Worm (Caenorhabditis elegans) whole organism, L3 larva: ENCODE measurements around the gene fah-1.

Experiments used
- ZK546.5 ChIP-seq: sonication (generic microtip); optimal IDR thresholded peaks from 2 replicates; lab custom pipeline; 2017; ENCODE audit warnings: missing biosample characterization, missing genetic modification characterization
- aly-2 ChIP-seq: fragments of 150-350 bp; optimal IDR thresholded peaks from 2 replicates; lab custom pipeline; 2014; ENCODE audit warnings: missing biosample characterization, missing genetic modification characterization
- ceh-16 ChIP-seq: sonication (generic microtip); optimal IDR thresholded peaks from 2 replicates; lab custom pipeline; 2017; ENCODE audit warnings: missing biosample characterization, missing genetic modification characterization
- ceh-28 ChIP-seq: fragments of 150-350 bp; optimal IDR thresholded peaks from 2 replicates; lab custom pipeline; 2014; ENCODE audit warnings: missing biosample characterization, missing genetic modification reagents, missing genetic modification characterization
- ceh-82 ChIP-seq: fragments of 150-350 bp; optimal IDR thresholded peaks from 2 replicates; lab custom pipeline; 2014; ENCODE audit warnings: missing biosample characterization, missing genetic modification characterization
- ceh-9 ChIP-seq: sonication (generic microtip); optimal IDR thresholded peaks from 2 replicates; lab custom pipeline; 2018; ENCODE audit warnings: missing biosample characterization, missing genetic modification characterization
- daf-12 ChIP-seq: fragments of 150-350 bp; optimal IDR thresholded peaks from 2 replicates; lab custom pipeline; 2014; ENCODE audit warnings: missing biosample characterization, missing genetic modification reagents, missing genetic modification characterization
- egl-27 ChIP-seq: sonication (generic microtip); optimal IDR thresholded peaks from 4 replicates; lab custom pipeline; 2017; ENCODE audit warnings: missing biosample characterization, missing genetic modification reagents, missing genetic modification characterization
- egl-5 ChIP-seq: fragments of 150-350 bp; optimal IDR thresholded peaks from 2 replicates; lab custom pipeline; 2017; ENCODE audit warnings: missing biosample characterization, missing genetic modification reagents, missing genetic modification characterization, inconsistent platforms
- elt-1 ChIP-seq: fragments of 150-350 bp; optimal IDR thresholded peaks from 2 replicates; lab custom pipeline; 2014; ENCODE audit warnings: missing biosample characterization, missing genetic modification characterization
- elt-2 ChIP-seq: sonication (generic microtip); optimal IDR thresholded peaks from 2 replicates; lab custom pipeline; 2016; ENCODE audit warnings: missing genetic modification reagents, mild to moderate bottlenecking, missing genetic modification characterization, missing compliant biosample characterization
- elt-3 ChIP-seq, 3 experiments: fragments of 150-350 bp in 1 of 3; sonication (generic microtip) in 2 of 3; optimal IDR thresholded peaks; 2 replicates in 2 of 3; 4 replicates in 1 of 3; lab custom pipeline; 2014 to 2017; ENCODE audit warnings: missing biosample characterization in 3 of 3, missing genetic modification characterization in 3 of 3
- eor-1 ChIP-seq, 2 experiments: fragments of 150-350 bp; optimal IDR thresholded peaks; 2 replicates each; lab custom pipeline; 2014 to 2018; ENCODE audit warnings: missing biosample characterization in 2 of 2, missing genetic modification characterization in 2 of 2
- fkh-10 ChIP-seq: sonication (generic microtip); optimal IDR thresholded peaks from 2 replicates; lab custom pipeline; 2017; ENCODE audit warnings: missing biosample characterization, missing genetic modification reagents, missing genetic modification characterization
- fkh-2 ChIP-seq: fragments of 150-350 bp; optimal IDR thresholded peaks from 2 replicates; lab custom pipeline; 2014; ENCODE audit warnings: missing biosample characterization, missing genetic modification reagents, missing genetic modification characterization
- hmg-11 ChIP-seq: sonication (generic microtip); optimal IDR thresholded peaks from 2 replicates; lab custom pipeline; 2016; ENCODE audit warnings: missing genetic modification characterization, missing compliant biosample characterization
- lin-15B ChIP-seq: fragments of 150-350 bp; optimal IDR thresholded peaks from 2 replicates; lab custom pipeline; 2014; ENCODE audit warnings: missing biosample characterization, missing genetic modification characterization
- lsy-12 ChIP-seq: sonication (generic microtip); optimal IDR thresholded peaks from 2 replicates; lab custom pipeline; 2016; ENCODE audit warnings: mild to moderate bottlenecking, missing genetic modification characterization, missing compliant biosample characterization
- mdl-1 ChIP-seq: fragments of 150-350 bp; optimal IDR thresholded peaks from 2 replicates; lab custom pipeline; 2014; ENCODE audit warnings: missing biosample characterization, missing genetic modification characterization
- mml-1 ChIP-seq: fragments of 150-350 bp; sonication (generic microtip); optimal IDR thresholded peaks from 3 replicates; lab custom pipeline; 2014; ENCODE audit warnings: missing biosample characterization, missing genetic modification characterization
- nhr-11 ChIP-seq: fragments of 150-350 bp; optimal IDR thresholded peaks from 2 replicates; lab custom pipeline; 2014; ENCODE audit warnings: missing biosample characterization, missing genetic modification characterization
- nhr-12 ChIP-seq: fragments of 150-350 bp; optimal IDR thresholded peaks from 2 replicates; lab custom pipeline; 2014; ENCODE audit warnings: missing biosample characterization, missing genetic modification characterization
- nhr-25 ChIP-seq: sonication (generic microtip); optimal IDR thresholded peaks from 2 replicates; lab custom pipeline; 2017; ENCODE audit warnings: missing biosample characterization, missing genetic modification characterization
- nhr-28 ChIP-seq: fragments of 150-350 bp; optimal IDR thresholded peaks from 2 replicates; lab custom pipeline; 2014; ENCODE audit warnings: missing biosample characterization, missing genetic modification characterization
- nhr-67 ChIP-seq: fragments of 150-350 bp; optimal IDR thresholded peaks from 2 replicates; lab custom pipeline; 2014; ENCODE audit warnings: missing biosample characterization, missing genetic modification characterization
- pha-4 ChIP-seq: fragments of 150-350 bp; optimal IDR thresholded peaks from 2 replicates; lab custom pipeline; 2014; ENCODE audit warnings: missing biosample characterization, missing genetic modification reagents, missing genetic modification characterization
- pqm-1 ChIP-seq: fragments of 150-350 bp; optimal IDR thresholded peaks from 2 replicates; lab custom pipeline; 2017; ENCODE audit warnings: missing biosample characterization, missing genetic modification characterization, inconsistent platforms
- sea-2 ChIP-seq: fragments of 150-350 bp; sonication (generic microtip); optimal IDR thresholded peaks from 4 replicates; lab custom pipeline; 2014; ENCODE audit warnings: missing biosample characterization, missing genetic modification reagents, missing genetic modification characterization
- snpc-4 ChIP-seq: fragments of 150-350 bp; optimal IDR thresholded peaks from 2 replicates; lab custom pipeline; 2014; ENCODE audit warnings: missing biosample characterization, missing genetic modification characterization
- tbx-2 ChIP-seq: sonication (generic microtip); optimal IDR thresholded peaks from 2 replicates; lab custom pipeline; 2016; ENCODE audit warnings: mild to moderate bottlenecking, missing genetic modification characterization, missing compliant biosample characterization
- unc-39 ChIP-seq: sonication (generic microtip); optimal IDR thresholded peaks from 4 replicates; lab custom pipeline; 2017; ENCODE audit warnings: missing biosample characterization, missing genetic modification characterization
- unc-62 ChIP-seq: fragments of 150-350 bp; sonication (generic microtip); optimal IDR thresholded peaks from 4 replicates; lab custom pipeline; 2014; ENCODE audit warnings: missing biosample characterization, missing genetic modification reagents, missing genetic modification characterization
- zag-1 ChIP-seq: fragments of 150-350 bp; optimal IDR thresholded peaks from 2 replicates; lab custom pipeline; 2014; ENCODE audit warnings: missing biosample characterization, missing genetic modification characterization
- ztf-11 ChIP-seq: fragments of 150-350 bp; optimal IDR thresholded peaks from 2 replicates; lab custom pipeline; 2014; ENCODE audit warnings: missing biosample characterization, missing genetic modification characterization

Gene fah-1

ce11 chrX:6462995-6463462 is 14.3 kb upstream of the fah-1 start, which contains the start of gene C15B12.2:
Gene C15B12.2, plus strand, starts transcription at chrX:6463412.
- TF ChIP-seq elt-2, result peak; percentile 82
- TF ChIP-seq nhr-12 (tag; lab: Kevin White, UChicago), result no peak

ce11 chrX:6462479-6462878 is 13.8 kb upstream of the fah-1 start:
- TF ChIP-seq fkh-2, result no peak
- no peak for TF ChIP-seq egl-5 (tag; lab: Kevin White, UChicago)
- peak; percentile 29 for TF ChIP-seq elt-2
- no peak for TF ChIP-seq lin-15B
- TF ChIP-seq pqm-1 (tag; lab: Kevin White, UChicago), result peak; percentile 33

ce11 chrX:6461729-6462128 is 13.0 kb upstream of the fah-1 start, which contains the start of gene K04E7.1:
Gene K04E7.1, plus strand, starts transcription at chrX:6462029.
- TF ChIP-seq fkh-2, result no peak
- TF ChIP-seq ceh-9 (tag; lab: Kevin White, UChicago), result no peak
- TF ChIP-seq lin-15B, result no peak
- no peak for TF ChIP-seq tbx-2 (tag; lab: Kevin White, UChicago)
- TF ChIP-seq elt-2, result no peak
- TF ChIP-seq mml-1 (tag; lab: Kevin White, UChicago), result no peak
- TF ChIP-seq lsy-12 (tag; lab: Kevin White, UChicago), result no peak
- TF ChIP-seq ceh-82 (tag; lab: Kevin White, UChicago), result no peak
- no peak for TF ChIP-seq fkh-10
- no peak for TF ChIP-seq snpc-4 (tag; lab: Kevin White, UChicago)
- TF ChIP-seq zag-1 (tag; lab: Kevin White, UChicago), result no peak
- TF ChIP-seq daf-12, result no peak
- TF ChIP-seq pha-4 (tag; lab: Kevin White, UChicago), result no peak
- no peak for TF ChIP-seq ceh-28
- no peak for TF ChIP-seq pqm-1 (tag; lab: Kevin White, UChicago)
- no peak for TF ChIP-seq nhr-11
- no peak for TF ChIP-seq nhr-12 (tag; lab: Kevin White, UChicago)
- no peak for TF ChIP-seq elt-3 (tag; optimal IDR thresholded peaks at IDR 0.05; lab: Kevin White, UChicago)
- no peak for TF ChIP-seq nhr-28 (tag; lab: Kevin White, UChicago)
- TF ChIP-seq ztf-11 (tag; lab: Kevin White, UChicago), result no peak
- TF ChIP-seq, all 47 proteins: peak for 0

ce11 chrX:6460123-6460522 is 11.4 kb upstream of the fah-1 start:
- peak; percentile 53 for TF ChIP-seq elt-2
- TF ChIP-seq pqm-1 (tag; lab: Kevin White, UChicago), result peak; percentile 70
- TF ChIP-seq ZK546.5 (tag; lab: Kevin White, UChicago), result no peak
- TF ChIP-seq, all 47 proteins: peak for 2

ce11 chrX:6458467-6458866 is 9.8 kb upstream of the fah-1 start:
- TF ChIP-seq ztf-11 (tag; lab: Kevin White, UChicago) (no peak), elt-1 (tag; lab: Kevin White, UChicago) (no peak), ceh-9 (tag; lab: Kevin White, UChicago) (no peak), daf-12 (no peak), nhr-11 (no peak), fkh-2 (no peak), egl-27 (tag; lab: Kevin White, UChicago) (no peak), hmg-11 (tag; lab: Kevin White, UChicago) (no peak), eor-1 (tag; optimal IDR thresholded peaks at IDR 0.05; lab: Kevin White, UChicago) (no peak), unc-39 (no peak), unc-62 (GFP tag; lab: Kevin White, UChicago) (no peak), elt-3 (tag; optimal IDR thresholded peaks at IDR 0.05; lab: Kevin White, UChicago) (no peak), mdl-1 (tag; lab: Kevin White, UChicago) (no peak), nhr-25 (no peak), ceh-16 (tag; lab: Kevin White, UChicago) (no peak), pha-4 (tag; lab: Kevin White, UChicago) (no peak), elt-2 (no peak)

ce11 chrX:6458001-6458400 is 9.3 kb upstream of the fah-1 start:
- no peak for TF ChIP-seq nhr-11
- TF ChIP-seq sea-2 (GFP tag; lab: Kevin White, UChicago), result no peak
- TF ChIP-seq zag-1 (tag; lab: Kevin White, UChicago), result no peak
- no peak for TF ChIP-seq nhr-67
- TF ChIP-seq elt-2, result peak; percentile 73
- TF ChIP-seq pha-4 (tag; lab: Kevin White, UChicago), result peak; percentile 15
- no peak for TF ChIP-seq aly-2 (tag; lab: Kevin White, UChicago)
